Worm (Caenorhabditis elegans) whole organism, late embryonic: ENCODE results near the gene appg-2.

Experiments used
- ceh-48 ChIP-seq: sonication (generic microtip); optimal IDR thresholded peaks from 2 replicates; lab custom pipeline; 2016; ENCODE audit warnings: missing genetic modification characterization, inconsistent platforms, missing compliant biosample characterization
- fax-1 ChIP-seq: sonication (generic microtip); optimal IDR thresholded peaks from 2 replicates; lab custom pipeline; 2016; ENCODE audit warnings: missing genotype, missing genetic modification characterization, missing compliant biosample characterization
- lin-11 ChIP-seq: fragments of 200-800 bp; sonication (Bioruptor generic); optimal IDR thresholded peaks from 2 replicates; lab custom pipeline; 2018; ENCODE audit warnings: mild to moderate bottlenecking, missing genetic modification characterization, missing compliant biosample characterization
- nfya-1 ChIP-seq: sonication (generic microtip); optimal IDR thresholded peaks from 2 replicates; lab custom pipeline; 2017; ENCODE audit warnings: missing genetic modification characterization, mild to moderate bottlenecking, missing compliant biosample characterization, antibody characterized with exemption, moderate library complexity
- nhr-11 ChIP-seq: fragments of 150-350 bp; optimal IDR thresholded peaks from 2 replicates; lab custom pipeline; 2014; ENCODE audit warnings: missing biosample characterization, missing genetic modification characterization
- unc-55 ChIP-seq: sonication (generic microtip); optimal IDR thresholded peaks from 2 replicates; lab custom pipeline; 2017; ENCODE audit warnings: missing biosample characterization, missing genetic modification reagents, missing genetic modification characterization

- TF ChIP-seq lin-11 (tag; lab: Kevin White, UChicago) (no peak), nhr-11 (tag; lab: Kevin White, UChicago) (no peak), fax-1 (no peak), unc-55 (GFP tag; lab: Kevin White, UChicago) (no peak), ceh-48 (tag; lab: Kevin White, UChicago) (no peak), nfya-1 (tag; lab: Kevin White, UChicago) (no peak)
Observed at ce11 chrII:8788752-8789151, 12.2 kb upstream of the appg-2 start.
